Worm (Caenorhabditis elegans): Measurements from ENCODE around the gene moma-1.

The moma-1 gene

DNA sequence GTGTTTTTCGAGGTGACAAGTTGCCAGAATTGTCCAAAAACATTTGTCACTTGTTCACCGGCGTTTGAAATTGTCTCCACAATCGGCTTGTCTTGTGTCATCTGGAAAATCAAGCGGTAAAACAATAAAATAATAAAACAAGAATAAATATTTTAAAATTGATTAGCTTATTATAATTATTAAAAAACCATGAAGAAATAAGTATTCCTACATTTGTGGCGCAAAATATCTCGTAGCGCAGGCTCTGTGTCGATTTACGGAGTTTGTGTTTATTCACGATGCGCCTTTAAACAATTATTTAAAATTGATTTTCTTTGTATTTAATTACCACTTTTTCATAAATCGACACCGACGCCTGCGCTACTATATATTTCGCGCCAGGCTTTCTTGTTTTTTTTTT is at the start of gene moma-1:
TSS of gene moma-1 (minus strand) at position 101 of the 400 bp plus-strand sequence.
- TF ChIP-seq unc-62 (GFP tag; optimal IDR thresholded peaks at IDR 0.05): no peak

DNA sequence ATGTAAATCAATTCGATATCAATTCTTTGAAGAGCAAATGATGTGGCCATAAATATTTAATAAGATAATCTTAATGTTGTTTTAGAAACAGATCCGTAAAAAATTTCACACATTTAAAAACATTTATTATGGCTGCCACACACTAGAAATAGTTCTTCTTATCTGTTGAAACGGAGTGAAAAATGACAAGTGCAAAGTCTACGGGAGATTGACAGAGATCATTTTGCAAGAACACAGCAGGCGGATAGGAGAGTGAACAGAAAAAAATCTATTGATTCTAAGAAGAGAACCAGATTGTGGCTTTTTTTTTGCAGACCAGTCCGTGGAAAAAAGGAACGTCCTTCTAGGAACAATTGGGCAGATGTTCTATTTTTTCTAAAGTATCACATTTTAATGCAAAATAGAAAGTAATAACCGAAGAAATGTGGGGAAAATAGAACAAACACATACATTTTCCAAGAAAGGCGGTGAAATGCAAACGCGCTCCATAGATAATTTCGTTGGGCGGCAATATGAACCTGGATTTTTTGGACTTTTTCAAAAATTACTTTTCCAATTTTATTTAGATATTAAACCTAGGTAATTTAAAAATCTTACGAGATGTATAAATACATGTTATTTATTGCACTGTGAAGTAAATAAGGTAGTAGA is 49.5 kb upstream of the moma-1 start:
- no peak for TF ChIP-seq unc-62 (GFP tag; optimal IDR thresholded peaks at IDR 0.05)

DNA sequence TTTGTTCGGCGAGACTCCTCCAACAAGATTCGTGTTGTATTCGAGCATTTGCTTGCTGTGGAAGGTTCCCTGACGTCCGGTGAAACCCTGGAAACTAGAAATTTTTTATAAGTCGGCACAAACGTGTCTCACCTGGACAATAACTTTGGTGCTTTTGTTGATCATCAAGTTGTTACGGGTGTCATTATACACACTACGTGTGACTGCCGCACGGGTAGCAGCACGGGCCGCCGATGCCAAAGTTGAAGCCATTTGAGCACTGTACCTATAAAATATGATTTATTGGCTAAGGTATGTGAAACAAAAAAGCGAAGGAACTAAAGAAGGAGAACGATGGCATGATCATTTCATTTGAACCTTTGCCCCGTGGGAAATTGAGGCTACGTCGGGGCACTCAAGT is 49.0 kb upstream of the moma-1 start, which contains the start of gene sucl-2:
TSS of gene sucl-2 (minus strand) at position 265 of the 400 bp plus-strand sequence.
- TF ChIP-seq unc-62 (GFP tag; optimal IDR thresholded peaks at IDR 0.05): no peak

DNA sequence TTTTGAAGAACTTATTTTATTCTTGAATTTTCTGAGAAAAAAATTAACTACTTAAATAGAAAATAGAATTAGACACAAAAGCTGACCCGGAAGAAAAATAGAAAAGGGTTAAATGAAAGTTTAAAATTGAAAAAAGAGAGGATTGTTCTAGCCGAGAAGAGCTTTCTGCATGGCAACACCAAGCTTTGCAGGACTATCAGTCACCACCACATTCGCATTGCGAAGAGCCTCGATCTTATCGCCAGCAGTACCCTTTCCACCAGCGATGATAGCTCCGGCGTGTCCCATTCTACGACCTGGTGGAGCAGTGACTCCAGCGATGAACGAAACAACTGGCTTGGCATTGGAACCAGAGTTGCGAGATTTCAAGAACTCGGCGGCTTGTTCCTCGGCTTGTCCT is 47.9 kb upstream of the moma-1 start:
- TF ChIP-seq unc-62 (GFP tag; optimal IDR thresholded peaks at IDR 0.05): no peak

ce11 chrIII:896904-897303 is 44.7 kb upstream of the moma-1 start:
- no peak for TF ChIP-seq unc-62 (GFP tag; optimal IDR thresholded peaks at IDR 0.05)

DNA sequence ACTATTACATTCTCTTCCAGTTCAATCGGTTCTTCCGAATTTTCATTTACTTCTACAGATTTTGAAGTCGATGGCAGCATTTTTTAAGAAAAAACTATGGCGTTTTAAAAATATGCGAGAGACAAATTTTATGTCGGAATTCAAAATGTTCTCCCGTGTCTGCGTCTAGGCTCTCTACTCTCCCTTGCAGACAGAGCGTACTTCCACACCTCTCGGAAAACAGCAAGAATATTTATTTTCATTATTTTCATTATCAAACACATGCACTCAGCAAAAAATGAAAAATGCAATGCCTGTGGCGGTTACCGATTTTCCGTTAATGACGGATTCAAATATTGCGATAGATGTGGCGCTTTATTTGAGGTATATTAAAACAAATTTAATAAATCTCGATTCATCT is 43.3 kb upstream of the moma-1 start, which contains the start of the genes ztf-18 and F23H11.2:
TSS of gene ztf-18 (minus strand) at position 188 of the 400 bp plus-strand sequence.
TSS of gene F23H11.2 (plus strand) at position 223 of the 400 bp plus-strand sequence.
- no peak for TF ChIP-seq unc-62 (GFP tag; optimal IDR thresholded peaks at IDR 0.05)

DNA sequence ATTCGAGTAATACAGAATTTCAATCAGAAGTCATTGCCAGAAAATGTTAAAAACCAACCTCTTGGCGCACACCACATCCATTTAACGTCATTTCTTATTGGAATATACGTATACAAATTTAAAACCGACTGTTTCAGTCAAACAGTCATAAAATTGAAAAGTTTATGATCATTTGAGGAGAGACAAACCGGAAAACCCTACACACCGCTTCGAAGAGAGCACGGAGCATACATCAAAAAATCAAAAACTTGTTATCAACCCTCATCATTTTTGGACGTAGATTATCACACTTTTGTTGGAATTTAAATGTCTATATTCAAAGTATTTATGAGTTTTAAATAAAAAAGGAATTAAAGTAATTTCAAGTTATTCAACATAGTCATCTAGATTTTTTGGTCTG is 38.8 kb upstream of the moma-1 start, which contains the start of gene T24C4.10:
TSS of gene T24C4.10 (minus strand) at position 230 of the 400 bp plus-strand sequence.
- TF ChIP-seq unc-62 (GFP tag; optimal IDR thresholded peaks at IDR 0.05): no peak

DNA sequence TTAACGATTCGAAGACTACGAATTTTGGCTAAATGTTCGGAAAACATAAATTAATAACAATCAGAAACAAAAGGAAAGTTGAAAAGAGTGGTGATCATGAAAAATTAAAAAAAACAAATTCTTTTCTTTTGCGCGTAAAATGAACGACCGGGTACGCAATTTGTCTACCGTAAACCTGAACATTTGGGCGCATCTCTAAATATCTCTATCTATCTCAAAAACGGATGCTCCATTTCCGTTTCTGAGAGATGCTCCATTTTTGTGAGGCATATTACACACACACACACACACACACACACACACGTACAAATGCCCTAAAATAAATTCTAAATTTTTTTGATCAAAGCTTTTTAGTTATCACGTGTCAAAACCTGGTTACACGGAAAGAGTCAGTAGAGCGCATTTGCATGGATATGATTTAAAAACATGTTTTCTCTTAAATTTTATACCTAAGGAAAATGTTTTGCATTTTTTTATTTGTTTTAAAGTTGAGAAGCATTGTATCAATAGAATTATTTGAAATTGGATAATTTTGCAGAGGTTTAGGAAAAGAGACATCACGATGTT is 36.9 kb upstream of the moma-1 start:
- no peak for TF ChIP-seq unc-62 (GFP tag; optimal IDR thresholded peaks at IDR 0.05)

DNA sequence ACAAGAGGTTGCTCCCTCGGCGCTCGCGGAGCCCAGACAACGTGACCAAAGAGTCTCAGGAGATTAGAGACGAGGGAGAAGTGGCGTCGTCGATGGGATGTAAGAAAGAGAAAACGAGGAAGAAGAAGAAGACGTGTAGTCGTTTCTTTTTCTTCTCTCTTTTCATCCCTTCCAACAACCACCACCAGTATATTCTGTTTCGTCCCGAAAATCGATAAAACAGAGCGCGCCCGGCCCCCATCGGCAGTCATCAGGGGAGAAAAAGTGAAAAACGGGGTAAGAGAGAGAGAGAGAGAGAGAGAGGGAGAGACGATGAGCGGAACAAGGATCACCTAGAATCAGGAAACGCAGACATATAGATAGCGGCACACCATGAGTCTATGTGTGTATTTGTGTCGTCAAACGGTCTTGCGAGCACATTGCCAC is 35.7 kb upstream of the moma-1 start:
- no peak for TF ChIP-seq unc-62 (GFP tag; optimal IDR thresholded peaks at IDR 0.05)

DNA sequence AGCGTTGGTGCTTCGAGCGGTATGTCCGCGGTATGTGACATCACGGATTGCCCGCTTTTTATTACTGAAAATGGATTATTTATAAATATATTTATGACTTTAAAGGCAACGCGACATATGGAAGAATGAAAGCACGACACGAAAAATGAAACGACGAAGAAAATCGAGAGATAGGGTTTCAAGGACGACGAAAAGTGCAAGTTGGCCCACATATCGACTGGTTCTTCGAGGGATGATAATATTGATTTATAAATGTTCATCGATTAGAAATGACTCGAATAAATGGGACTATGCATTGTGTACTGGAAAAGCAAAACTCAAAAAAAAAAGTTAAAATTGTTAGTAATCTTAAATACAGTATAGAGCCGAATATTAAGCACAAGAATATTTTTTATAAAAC is 34.5 kb upstream of the moma-1 start, which contains the start of gene zer-1:
TSS of gene zer-1 (minus strand) at position 68 of the 400 bp plus-strand sequence.
- TF ChIP-seq unc-62 (GFP tag; optimal IDR thresholded peaks at IDR 0.05): no peak

ce11 chrIII:883595-883994 is 31.4 kb upstream of the moma-1 start:
- no peak for TF ChIP-seq unc-62 (GFP tag; optimal IDR thresholded peaks at IDR 0.05)

- TF ChIP-seq unc-62 (GFP tag; optimal IDR thresholded peaks at IDR 0.05): no peak
Measured at ce11 chrIII:881460-881859, 29.3 kb upstream of the moma-1 start.

DNA sequence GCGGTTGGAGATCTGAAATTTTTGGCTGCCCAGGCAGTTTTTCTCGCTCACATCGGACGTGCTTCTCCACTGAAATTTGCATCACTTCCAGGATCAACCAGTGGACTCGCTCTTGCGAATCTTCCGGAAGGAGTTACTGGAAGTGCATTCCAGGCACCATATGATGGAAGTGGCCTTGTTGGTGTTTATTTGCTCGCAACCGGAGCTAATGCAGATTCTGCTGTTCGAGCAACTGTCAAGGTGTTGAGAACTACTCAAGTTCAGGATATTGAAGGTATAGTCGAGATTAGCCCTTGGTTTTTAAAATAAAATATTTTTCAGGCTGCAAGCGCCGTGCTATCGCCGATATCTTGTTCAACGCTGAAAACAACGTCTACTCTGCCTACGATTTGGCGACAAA is 28.6 kb upstream of the moma-1 start:
- TF ChIP-seq unc-62 (GFP tag; optimal IDR thresholded peaks at IDR 0.05): no peak

DNA sequence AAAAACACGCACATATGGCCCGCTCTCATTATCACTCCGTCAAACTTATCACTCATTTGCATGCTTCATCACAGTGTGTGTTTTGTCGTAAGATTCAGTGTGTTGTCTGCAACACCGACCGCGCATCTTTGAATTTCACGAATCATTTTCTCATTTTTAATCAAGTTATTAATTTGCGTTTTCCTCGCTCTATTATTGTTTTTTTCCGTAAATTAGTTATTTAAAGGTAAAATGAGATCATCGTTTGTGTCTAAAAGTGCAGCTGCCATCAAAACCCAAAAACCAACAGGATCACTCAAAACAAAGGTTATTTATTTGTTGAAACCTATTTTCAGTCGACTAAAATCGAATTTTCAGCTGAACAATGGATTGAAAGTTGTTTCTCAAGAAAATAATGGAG is 27.4 kb upstream of the moma-1 start, which contains the start of the genes T24C4.5 and ucr-2.3:
TSS of gene T24C4.5 (minus strand) at position 101 of the 400 bp plus-strand sequence.
TSS of gene ucr-2.3 (plus strand) at position 227 of the 400 bp plus-strand sequence.
- no peak for TF ChIP-seq unc-62 (GFP tag; optimal IDR thresholded peaks at IDR 0.05)

- no peak for TF ChIP-seq unc-62 (GFP tag; optimal IDR thresholded peaks at IDR 0.05)
Measured at ce11 chrIII:873432-873831, 21.2 kb upstream of the moma-1 start, which contains the start of gene clc-19. clc-19 (minus strand) TSS chrIII:873566.

DNA sequence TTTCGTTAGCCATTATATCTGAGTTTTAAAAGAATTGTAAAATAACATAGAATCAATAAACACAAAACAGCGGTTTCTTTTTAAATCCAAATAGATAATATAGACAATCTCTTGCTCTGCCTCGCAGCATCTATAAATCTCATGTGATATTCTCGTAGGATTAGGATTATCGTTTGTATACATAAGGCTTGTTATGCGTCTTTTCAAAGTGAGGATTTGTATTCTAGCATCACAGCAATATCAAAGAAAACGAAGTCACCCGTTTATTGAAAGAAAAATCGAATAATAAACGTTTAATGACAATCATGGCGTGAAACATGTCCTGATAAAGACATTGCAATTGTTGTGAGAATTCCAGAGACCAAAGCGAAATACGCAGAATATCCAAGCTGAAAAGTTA is 20.2 kb upstream of the moma-1 start, which contains the start of the genes T24C4.3 and clc-20:
TSS of gene T24C4.3 (minus strand) at position 101 of the 400 bp plus-strand sequence.
TSS of gene clc-20 (plus strand) at position 211 of the 400 bp plus-strand sequence.
- no peak for TF ChIP-seq unc-62 (GFP tag; optimal IDR thresholded peaks at IDR 0.05)

ce11 chrIII:870555-870954 is 18.4 kb upstream of the moma-1 start:
- TF ChIP-seq unc-62 (GFP tag; optimal IDR thresholded peaks at IDR 0.05): no peak
